Fruit fly (Drosophila melanogaster): ENCODE data around the gene CG7730.

CG7730 gene

dm6 chr3L:17047811-17048239 is 20.5 kb downstream of the CG7730 start (continued):
- TF ChIP-seq nerfin-2 (GFP tag; IDR thresholded peaks at IDR 0.05; ENCODE audit: partially characterized antibody) (no peak), Antp (GFP tag; optimal IDR thresholded peaks at IDR 0.05) (no peak), Atf3 (GFP tag; optimal IDR thresholded peaks at IDR 0.05) (no peak), CG17568 (GFP tag; optimal IDR thresholded peaks at IDR 0.05) (no peak), Asciz (GFP tag; optimal IDR thresholded peaks at IDR 0.05) (peak; percentile 59), H15 (GFP tag; IDR thresholded peaks at IDR 0.05) (no peak), CG1529 (GFP tag; optimal IDR thresholded peaks at IDR 0.05) (peak; percentile 57), vfl (GFP tag; optimal IDR thresholded peaks at IDR 0.05) (no peak), CG4328 (GFP tag; optimal IDR thresholded peaks at IDR 0.05) (peak; percentile 45), CG10979 (tag; optimal IDR thresholded peaks at IDR 0.05) (peak; percentile 18), nau (GFP tag; optimal IDR thresholded peaks at IDR 0.05) (peak; percentile 64), PHDP (tag; optimal IDR thresholded peaks at IDR 0.05) (peak; percentile 60), ci (GFP tag; IDR thresholded peaks at IDR 0.05) (peak; percentile 68; the same call in 2 of the 3 replicates), gfzf (GFP tag; optimal IDR thresholded peaks at IDR 0.05) (no peak), ash1 (GFP tag; optimal IDR thresholded peaks at IDR 0.05) (no peak), lola (GFP tag; optimal IDR thresholded peaks at IDR 0.05) (peak in 1 of 3 experiments; percentile 32), CG13894 (tag; optimal IDR thresholded peaks at IDR 0.05) (no peak), prd (optimal IDR thresholded peaks at IDR 0.05) (no peak), prd (GFP tag; IDR thresholded peaks at IDR 0.05) (no peak), CG7987 (GFP tag; optimal IDR thresholded peaks at IDR 0.05) (peak; percentile 41), CG4282 (GFP tag; optimal IDR thresholded peaks at IDR 0.05) (no peak), Dref (GFP tag; IDR thresholded peaks at IDR 0.05) (no peak), gem (tag; optimal IDR thresholded peaks at IDR 0.05) (no peak), CG2875 (GFP tag; optimal IDR thresholded peaks at IDR 0.05) (peak; percentile 74), ERR (GFP tag; optimal IDR thresholded peaks at IDR 0.05) (no peak), CG33557 (GFP tag; optimal IDR thresholded peaks at IDR 0.05) (peak; percentile 5), wek (GFP tag; optimal IDR thresholded peaks at IDR 0.05) (peak; percentile 59), fd64A (GFP tag; optimal IDR thresholded peaks at IDR 0.05) (peak; percentile 85), CG33213 (GFP tag; optimal IDR thresholded peaks at IDR 0.05) (no peak), CG6272 (GFP tag; IDR thresholded peaks at IDR 0.05) (no peak), CG8290 (GFP tag; optimal IDR thresholded peaks at IDR 0.05) (no peak), CG8290 (tag; optimal IDR thresholded peaks at IDR 0.05) (no peak), cato (GFP tag; optimal IDR thresholded peaks at IDR 0.05; ENCODE audit: borderline replicate concordance) (no peak), sens (GFP tag) (peak; percentile 67), CG3065 (GFP tag; optimal IDR thresholded peaks at IDR 0.05) (no peak), Oaz (GFP tag; IDR thresholded peaks at IDR 0.05) (no peak), B-H1 (GFP tag; IDR thresholded peaks at IDR 0.05) (no peak), insv (GFP tag; optimal IDR thresholded peaks at IDR 0.05) (no peak), CG13424 (tag; optimal IDR thresholded peaks at IDR 0.05) (peak; percentile 38), CG1024 (GFP tag; IDR thresholded peaks at IDR 0.05) (no peak), grau (tag; optimal IDR thresholded peaks at IDR 0.05) (peak; percentile 6), CG7928 (GFP tag; optimal IDR thresholded peaks at IDR 0.05) (no peak), CG31365 (tag; optimal IDR thresholded peaks at IDR 0.05) (peak; percentile 22), Sox100B (GFP tag; optimal IDR thresholded peaks at IDR 0.05) (peak; percentile 47), CG10366 (GFP tag; IDR thresholded peaks at IDR 0.05) (no peak), Nf-YB (GFP tag; optimal IDR thresholded peaks at IDR 0.05) (no peak), Ptx1 (GFP tag; IDR thresholded peaks at IDR 0.05) (no peak), CG11456 (GFP tag; IDR thresholded peaks at IDR 0.05) (no peak), CG9876 (GFP tag; optimal IDR thresholded peaks at IDR 0.05) (no peak), gsb-n (tag; optimal IDR thresholded peaks at IDR 0.05) (peak; percentile 51), CG5245 (GFP tag; optimal IDR thresholded peaks at IDR 0.05) (no peak), CG3838 (GFP tag; optimal IDR thresholded peaks at IDR 0.05) (no peak)
